Fruit fly (Drosophila melanogaster): ENCODE measurements around the gene U2af38.

DNA sequence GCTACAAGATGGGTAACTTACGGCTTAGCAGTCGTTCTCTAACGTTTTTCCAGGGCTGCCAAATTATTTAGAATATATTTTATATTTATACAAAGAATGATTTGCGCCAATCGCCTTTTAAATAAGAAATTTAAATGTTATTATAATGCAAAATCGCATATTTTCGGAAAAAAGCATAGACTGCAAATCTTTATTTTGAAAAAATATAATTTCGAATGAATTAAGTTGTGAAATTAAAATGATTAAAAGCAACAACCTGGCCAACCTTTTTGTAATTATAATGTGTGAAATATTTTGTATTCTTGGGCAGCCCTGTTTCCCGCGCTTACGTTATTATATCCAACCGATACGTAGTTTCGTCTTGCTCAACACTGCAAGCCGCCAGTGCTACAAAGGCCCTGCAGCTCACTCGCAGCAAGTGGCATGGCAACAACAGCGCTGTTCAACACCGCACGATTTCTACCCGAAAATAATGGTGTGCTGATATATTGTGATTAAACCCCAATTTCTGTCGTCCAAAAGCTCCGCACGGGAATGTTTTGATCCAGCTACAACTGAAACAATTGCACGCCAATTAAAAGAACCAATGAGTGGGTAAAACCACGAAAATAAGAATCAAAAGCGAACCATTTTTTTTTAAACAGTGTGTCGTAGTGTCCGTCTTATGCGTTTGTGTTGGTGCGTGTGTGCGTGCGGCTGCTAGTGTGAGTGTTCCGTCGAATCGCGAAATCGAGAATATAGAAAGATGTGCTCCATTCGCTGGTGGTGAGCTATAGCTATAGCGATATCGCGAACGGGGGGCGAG is 3.2 kb upstream of the U2af38 start, which contains the start of gene Pi3K21B:
- TF ChIP-seq GATAd (GFP tag; optimal IDR thresholded peaks at IDR 0.05): no peak
- peak; percentile 92 for TF ChIP-seq jim (GFP tag; optimal IDR thresholded peaks at IDR 0.05)
- TF ChIP-seq N (GFP tag; optimal IDR thresholded peaks at IDR 0.05): peak; percentile 16
- TF ChIP-seq Rel (GFP tag; optimal IDR thresholded peaks at IDR 0.05): no peak
- TF ChIP-seq Rel (tag; optimal IDR thresholded peaks at IDR 0.05): peak; percentile 25
- peak; percentile 95 for TF ChIP-seq rgr (GFP tag; optimal IDR thresholded peaks at IDR 0.05)
- peak; percentile 91 for TF ChIP-seq sv (GFP tag; optimal IDR thresholded peaks at IDR 0.05)
- TF ChIP-seq dsf (GFP tag; optimal IDR thresholded peaks at IDR 0.05; ENCODE audit: borderline replicate concordance): peak; percentile 93
- peak; percentile 90 for TF ChIP-seq h (GFP tag; optimal IDR thresholded peaks at IDR 0.05)

Data from whole organism, wandering third instar larva.